Fruit fly (Drosophila melanogaster) whole organism, wandering third instar larva: Measurements from ENCODE around the gene Rtnl1.
A peak's percentile ranks its signal among the peaks of the same experiment; 100 is the strongest.

Source experiments
- HLH106 ChIP-seq: fragments of 200-800 bp; optimal IDR thresholded peaks from 3 replicates; lab custom pipeline; 2019; ENCODE audit warnings: missing biosample characterization, mild to moderate bottlenecking, missing genetic modification characterization, moderate library complexity
- Hnf4 ChIP-seq: fragments of 200-800 bp; sonication (Bioruptor generic); optimal IDR thresholded peaks from 2 replicates; lab custom pipeline; 2016; ENCODE audit warnings: missing biosample characterization, mild to moderate bottlenecking, missing genetic modification characterization
- br ChIP-seq: fragments of 200-800 bp; sonication (Bioruptor generic); optimal IDR thresholded peaks from 2 replicates; lab custom pipeline; 2016; ENCODE audit warnings: missing biosample characterization, missing genetic modification characterization
- h ChIP-seq: fragments of 200-800 bp; sonication (Bioruptor generic); optimal IDR thresholded peaks from 3 replicates; lab custom pipeline; 2016; ENCODE audit warnings: missing biosample characterization, mild to moderate bottlenecking, missing genetic modification characterization
- psq ChIP-seq: fragments of 200-800 bp; sonication (Bioruptor generic); optimal IDR thresholded peaks from 3 replicates; lab custom pipeline; 2017; ENCODE audit warnings: missing biosample characterization, mild to moderate bottlenecking, missing genetic modification characterization, moderate library complexity
- sv ChIP-seq: fragments of 200-800 bp; sonication (Bioruptor generic); optimal IDR thresholded peaks from 3 replicates; lab custom pipeline; 2016; ENCODE audit warnings: missing biosample characterization, missing genetic modification characterization
- tai ChIP-seq: sonication (Bioruptor generic); optimal IDR thresholded peaks from 2 replicates; lab custom pipeline; 2016; ENCODE audit warnings: missing biosample characterization, missing genetic modification characterization

- TF ChIP-seq HLH106 (tag; lab: Kevin White, UChicago) (peak; percentile 98), h (GFP tag; lab: Kevin White, UChicago) (peak; percentile 99), br (GFP tag; lab: Kevin White, UChicago) (peak; percentile 99), sv (GFP tag; lab: Kevin White, UChicago) (peak; percentile 98), Hnf4 (GFP tag; lab: Kevin White, UChicago) (peak; percentile 98), psq (GFP tag; lab: Kevin White, UChicago) (peak; percentile 95), tai (GFP tag; lab: Kevin White, UChicago) (peak; percentile 97)
Observed at dm6 chr2L:4997401-4998259, 11.9 kb downstream of the Rtnl1 start.
